Fruit fly (Drosophila melanogaster): Measurements from ENCODE around the gene CG3909.
A peak's percentile ranks its signal among the peaks of the same experiment; 100 is the strongest.

Gene CG3909

dm6 chr3R:10040505-10040904 is 2.6 kb upstream of the CG3909 start:
- TF ChIP-seq EcR (GFP tag; optimal IDR thresholded peaks at IDR 0.05) (peak; percentile 57 to 64), usp (GFP tag; optimal IDR thresholded peaks at IDR 0.05) (no peak)

- TF ChIP-seq Dll (optimal IDR thresholded peaks at IDR 0.05), result no peak
These were observed 926 bp upstream of the CG3909 start for dm6 chr3R:10042024-10042663.

dm6 chr3R:10045343-10045742 is 2.3 kb downstream of the CG3909 start, which contains the start of the genes CG11722 and mtTFB2:
TSS of gene CG11722 (minus strand) at chr3R:10045542.
TSS of gene mtTFB2 (plus strand) at chr3R:10045574.
- no peak for TF ChIP-seq EcR (GFP tag; optimal IDR thresholded peaks at IDR 0.05)
- no peak for TF ChIP-seq Dll (optimal IDR thresholded peaks at IDR 0.05)
- no peak for TF ChIP-seq CG8478 (optimal IDR thresholded peaks at IDR 0.05)
- no peak for TF ChIP-seq psq (optimal IDR thresholded peaks at IDR 0.05)
- TF ChIP-seq usp (GFP tag; optimal IDR thresholded peaks at IDR 0.05), result no peak
- TF ChIP-seq pan (optimal IDR thresholded peaks at IDR 0.05), result no peak

dm6 chr3R:10048035-10048774 is 5.1 kb downstream of the CG3909 start:
- TF ChIP-seq usp (GFP tag; optimal IDR thresholded peaks at IDR 0.05) (no peak), Dll (optimal IDR thresholded peaks at IDR 0.05) (no peak), CG8478 (optimal IDR thresholded peaks at IDR 0.05) (no peak), pan (optimal IDR thresholded peaks at IDR 0.05) (no peak), EcR (GFP tag; optimal IDR thresholded peaks at IDR 0.05) (no peak), psq (optimal IDR thresholded peaks at IDR 0.05) (no peak)

- no peak for TF ChIP-seq CG8478 (optimal IDR thresholded peaks at IDR 0.05)
- TF ChIP-seq pan (optimal IDR thresholded peaks at IDR 0.05), result no peak
- no peak for TF ChIP-seq usp (GFP tag; optimal IDR thresholded peaks at IDR 0.05)
- no peak for TF ChIP-seq EcR (GFP tag; optimal IDR thresholded peaks at IDR 0.05)
- no peak for TF ChIP-seq Dll (optimal IDR thresholded peaks at IDR 0.05)
- no peak for TF ChIP-seq psq (optimal IDR thresholded peaks at IDR 0.05)
These were observed 5.5 kb downstream of the CG3909 start, which contains the start of gene CG12811 for dm6 chr3R:10048775-10048841. TSS of gene CG12811 (minus strand) at chr3R:10048797.

dm6 chr3R:10048842-10049527 is 5.9 kb downstream of the CG3909 start, which contains the start of gene ohgt:
TSS of gene ohgt (plus strand) at chr3R:10049199.
- TF ChIP-seq pan (optimal IDR thresholded peaks at IDR 0.05) (no peak), Dll (optimal IDR thresholded peaks at IDR 0.05) (no peak), EcR (GFP tag; optimal IDR thresholded peaks at IDR 0.05) (no peak), CG8478 (optimal IDR thresholded peaks at IDR 0.05) (no peak), psq (optimal IDR thresholded peaks at IDR 0.05) (no peak), usp (GFP tag; optimal IDR thresholded peaks at IDR 0.05) (no peak)

dm6 chr3R:10052695-10053382 is 9.8 kb downstream of the CG3909 start, which contains the start of the genes Fancl and Npc2e:
TSS of gene Fancl (minus strand) at chr3R:10052869.
TSS of gene Npc2e (plus strand) at chr3R:10053332.
- TF ChIP-seq Dll (optimal IDR thresholded peaks at IDR 0.05), result no peak
- no peak for TF ChIP-seq usp (GFP tag; optimal IDR thresholded peaks at IDR 0.05)
- TF ChIP-seq pan (optimal IDR thresholded peaks at IDR 0.05), result no peak
- no peak for TF ChIP-seq EcR (GFP tag; optimal IDR thresholded peaks at IDR 0.05)
- TF ChIP-seq CG8478 (optimal IDR thresholded peaks at IDR 0.05), result no peak
- TF ChIP-seq psq (optimal IDR thresholded peaks at IDR 0.05), result no peak

- TF ChIP-seq EcR (GFP tag; optimal IDR thresholded peaks at IDR 0.05) (no peak), usp (GFP tag; optimal IDR thresholded peaks at IDR 0.05) (no peak), psq (optimal IDR thresholded peaks at IDR 0.05) (no peak), CG8478 (optimal IDR thresholded peaks at IDR 0.05) (no peak), pan (optimal IDR thresholded peaks at IDR 0.05) (no peak), Dll (optimal IDR thresholded peaks at IDR 0.05) (no peak)
These were observed 10.5 kb downstream of the CG3909 start for dm6 chr3R:10053559-10053958.

dm6 chr3R:10054278-10054975 is 11.4 kb downstream of the CG3909 start:
- TF ChIP-seq Dll (optimal IDR thresholded peaks at IDR 0.05) (no peak), pan (optimal IDR thresholded peaks at IDR 0.05) (no peak), EcR (GFP tag; optimal IDR thresholded peaks at IDR 0.05) (no peak), psq (optimal IDR thresholded peaks at IDR 0.05) (no peak), usp (GFP tag; optimal IDR thresholded peaks at IDR 0.05) (no peak), CG8478 (optimal IDR thresholded peaks at IDR 0.05) (no peak)

dm6 chr3R:10055004-10055403 is 11.9 kb downstream of the CG3909 start:
- TF ChIP-seq usp (GFP tag; optimal IDR thresholded peaks at IDR 0.05) (no peak), CG8478 (optimal IDR thresholded peaks at IDR 0.05) (no peak), Dll (optimal IDR thresholded peaks at IDR 0.05) (no peak), psq (optimal IDR thresholded peaks at IDR 0.05) (no peak), pan (optimal IDR thresholded peaks at IDR 0.05) (no peak), EcR (GFP tag; optimal IDR thresholded peaks at IDR 0.05) (no peak)

dm6 chr3R:10055951-10056350 is 12.9 kb downstream of the CG3909 start, which contains the start of gene Npc2d:
TSS of gene Npc2d (minus strand) at chr3R:10056083.
- TF ChIP-seq Dll (optimal IDR thresholded peaks at IDR 0.05) (no peak), usp (GFP tag; optimal IDR thresholded peaks at IDR 0.05) (no peak), pan (optimal IDR thresholded peaks at IDR 0.05) (no peak), EcR (GFP tag; optimal IDR thresholded peaks at IDR 0.05) (no peak), psq (optimal IDR thresholded peaks at IDR 0.05) (no peak)
